Worm (Caenorhabditis elegans) whole organism, early embryonic: ENCODE data around the gene srd-56.

Experiments used
- B0310.2 ChIP-seq: sonication (generic microtip); optimal IDR thresholded peaks from 2 replicates; lab custom pipeline; 2016; ENCODE audit warnings: mild to moderate bottlenecking, missing genetic modification characterization, missing compliant biosample characterization
- F13C5.2 ChIP-seq: sonication (generic microtip); optimal IDR thresholded peaks from 2 replicates; lab custom pipeline; 2017; ENCODE audit warnings: mild to moderate bottlenecking, missing genetic modification characterization, inconsistent platforms, missing compliant biosample characterization
- aly-1 ChIP-seq: sonication (generic microtip); optimal IDR thresholded peaks from 2 replicates; lab custom pipeline; 2016; ENCODE audit warnings: missing genetic modification characterization, missing compliant biosample characterization
- ama-1 ChIP-seq: fragments of 150-350 bp; optimal IDR thresholded peaks from 2 replicates; lab custom pipeline; 2014
- ceh-13 ChIP-seq: fragments of 200-800 bp; sonication (Bioruptor generic); optimal IDR thresholded peaks from 2 replicates; lab custom pipeline; 2018; ENCODE audit warnings: mild to moderate bottlenecking, missing genetic modification characterization, missing compliant biosample characterization
- ceh-36 ChIP-seq: sonication (generic microtip); optimal IDR thresholded peaks from 2 replicates; lab custom pipeline; 2016; ENCODE audit warnings: missing genetic modification characterization, inconsistent platforms, missing compliant biosample characterization
- ets-7 ChIP-seq: sonication (generic microtip); optimal IDR thresholded peaks from 2 replicates; lab custom pipeline; 2016; ENCODE audit warnings: missing genotype, missing genetic modification characterization, missing compliant biosample characterization
- flt-1 ChIP-seq: fragments of 200-800 bp; sonication (Bioruptor generic); IDR thresholded peaks from 2 replicates; pipeline ENCODE4 v1.3.6; 2022; ENCODE audit warnings: missing genetic modification characterization, missing compliant biosample characterization
- hmbx-1 ChIP-seq: sonication (generic microtip); optimal IDR thresholded peaks from 2 replicates; lab custom pipeline; 2016; ENCODE audit warnings: mild to moderate bottlenecking, missing genetic modification characterization, missing compliant biosample characterization
- hmg-4 ChIP-seq: fragments of 200-800 bp; sonication (Bioruptor generic); optimal IDR thresholded peaks from 2 replicates; lab custom pipeline; 2018; ENCODE audit warnings: mild to moderate bottlenecking, missing genetic modification characterization, missing compliant biosample characterization
- hnd-1 ChIP-seq: sonication (generic microtip); optimal IDR thresholded peaks from 2 replicates; lab custom pipeline; 2016; ENCODE audit warnings: missing genetic modification characterization, missing compliant biosample characterization
- pes-1 ChIP-seq: fragments of 200-800 bp; sonication (Bioruptor generic); IDR thresholded peaks from 2 replicates; pipeline ENCODE4 v1.3.6; 2022; ENCODE audit warnings: missing genetic modification reagents, missing genetic modification characterization, missing compliant biosample characterization
- scrt-1 ChIP-seq: fragments of 200-800 bp; sonication (Bioruptor generic); IDR thresholded peaks from 2 replicates; pipeline ENCODE4 v1.3.6; 2022; ENCODE audit warnings: missing genetic modification characterization, missing compliant biosample characterization
- sea-1 ChIP-seq: fragments of 200-800 bp; sonication (Bioruptor generic); conservative IDR thresholded peaks from 2 replicates; pipeline ENCODE4 v1.3.6; 2022; ENCODE audit warnings: missing genetic modification characterization, missing compliant biosample characterization
- tbx-11 ChIP-seq: fragments of 200-800 bp; sonication (Bioruptor generic); IDR thresholded peaks from 2 replicates; pipeline ENCODE4 v1.3.6; 2022; ENCODE audit warnings: missing genetic modification characterization, missing compliant biosample characterization
- tbx-37 ChIP-seq: fragments of 200-800 bp; sonication (Bioruptor generic); conservative IDR thresholded peaks from 2 replicates; pipeline ENCODE4 v1.3.6; 2022; ENCODE audit warnings: missing genetic modification reagents, missing genetic modification characterization, missing compliant biosample characterization
- tra-4 ChIP-seq: sonication (generic microtip); optimal IDR thresholded peaks from 2 replicates; lab custom pipeline; 2017; ENCODE audit warnings: missing genetic modification characterization, missing compliant biosample characterization

srd-56 gene

ce11 chrII:7166768-7167167 lies 36.2 kb downstream of the srd-56 start:
- TF ChIP-seq tra-4 (tag; lab: Kevin White, UChicago) (no peak), aly-1 (no peak), pes-1 (no peak), tbx-37 (no peak), hmbx-1 (tag; lab: Kevin White, UChicago) (no peak), ama-1 (lab: Kevin White, UChicago) (no peak), sea-1 (no peak), hmg-4 (GFP tag; lab: Kevin White, UChicago) (no peak), hnd-1 (tag; lab: Kevin White, UChicago) (no peak), F13C5.2 (tag; lab: Kevin White, UChicago) (no peak), tbx-11 (no peak), ceh-13 (no peak), flt-1 (GFP tag; lab: Robert Waterston, UW) (no peak), scrt-1 (no peak), ets-7 (tag; lab: Kevin White, UChicago) (no peak), ceh-36 (tag; lab: Kevin White, UChicago) (no peak), B0310.2 (tag; lab: Kevin White, UChicago) (no peak)

- TF ChIP-seq ama-1 (lab: Kevin White, UChicago) (no peak), pes-1 (no peak), hnd-1 (tag; lab: Kevin White, UChicago) (no peak), ets-7 (tag; lab: Kevin White, UChicago) (no peak), F13C5.2 (tag; lab: Kevin White, UChicago) (no peak), scrt-1 (no peak), ceh-36 (tag; lab: Kevin White, UChicago) (no peak), B0310.2 (tag; lab: Kevin White, UChicago) (no peak), tbx-37 (no peak), ceh-13 (no peak), hmbx-1 (tag; lab: Kevin White, UChicago) (no peak), sea-1 (no peak), hmg-4 (GFP tag; lab: Kevin White, UChicago) (no peak), tbx-11 (no peak), flt-1 (GFP tag; lab: Robert Waterston, UW) (no peak), aly-1 (no peak), tra-4 (tag; lab: Kevin White, UChicago) (no peak)
Observed at ce11 chrII:7165749-7166148, 37.3 kb downstream of the srd-56 start, which contains the start of gene mfsd-13.2. Gene mfsd-13.2 (minus strand): TSS chrII:7165849.

ce11 chrII:7161512-7161911 lies 41.5 kb downstream of the srd-56 start, which contains the start of gene C27H5.12:
Gene C27H5.12 (minus strand): TSS chrII:7161612.
- TF ChIP-seq F13C5.2 (tag; lab: Kevin White, UChicago), result no peak
- TF ChIP-seq ceh-36 (tag; lab: Kevin White, UChicago), result no peak
- no peak for TF ChIP-seq tbx-11
- TF ChIP-seq B0310.2 (tag; lab: Kevin White, UChicago), result no peak
- no peak for TF ChIP-seq hmbx-1 (tag; lab: Kevin White, UChicago)
- no peak for TF ChIP-seq flt-1 (GFP tag; lab: Robert Waterston, UW)
- no peak for TF ChIP-seq ama-1 (lab: Kevin White, UChicago)
- TF ChIP-seq tra-4 (tag; lab: Kevin White, UChicago), result no peak
- no peak for TF ChIP-seq ceh-13
- TF ChIP-seq ets-7 (tag; lab: Kevin White, UChicago), result no peak
- no peak for TF ChIP-seq tbx-37
- TF ChIP-seq aly-1, result no peak
- no peak for TF ChIP-seq pes-1
- no peak for TF ChIP-seq hmg-4 (GFP tag; lab: Kevin White, UChicago)
- TF ChIP-seq scrt-1, result no peak
- no peak for TF ChIP-seq hnd-1 (tag; lab: Kevin White, UChicago)
- no peak for TF ChIP-seq sea-1

ce11 chrII:7157415-7157814 lies 45.6 kb downstream of the srd-56 start:
- no peak for TF ChIP-seq pes-1
- TF ChIP-seq hmg-4 (GFP tag; lab: Kevin White, UChicago), result no peak
- no peak for TF ChIP-seq F13C5.2 (tag; lab: Kevin White, UChicago)
- TF ChIP-seq ets-7 (tag; lab: Kevin White, UChicago), result no peak
- no peak for TF ChIP-seq B0310.2 (tag; lab: Kevin White, UChicago)
- no peak for TF ChIP-seq ama-1 (lab: Kevin White, UChicago)
- TF ChIP-seq aly-1, result no peak
- no peak for TF ChIP-seq tbx-37
- no peak for TF ChIP-seq tbx-11
- no peak for TF ChIP-seq tra-4 (tag; lab: Kevin White, UChicago)
- TF ChIP-seq scrt-1, result no peak
- no peak for TF ChIP-seq hnd-1 (tag; lab: Kevin White, UChicago)
- TF ChIP-seq ceh-13, result no peak
- TF ChIP-seq sea-1, result no peak
- no peak for TF ChIP-seq ceh-36 (tag; lab: Kevin White, UChicago)
- TF ChIP-seq hmbx-1 (tag; lab: Kevin White, UChicago), result no peak
- TF ChIP-seq flt-1 (GFP tag; lab: Robert Waterston, UW), result no peak

- TF ChIP-seq aly-1, result no peak
- no peak for TF ChIP-seq F13C5.2 (tag; lab: Kevin White, UChicago)
- no peak for TF ChIP-seq ets-7 (tag; lab: Kevin White, UChicago)
- TF ChIP-seq hmg-4 (GFP tag; lab: Kevin White, UChicago), result no peak
- TF ChIP-seq ama-1 (lab: Kevin White, UChicago), result no peak
- TF ChIP-seq hmbx-1 (tag; lab: Kevin White, UChicago), result no peak
- TF ChIP-seq sea-1, result no peak
- TF ChIP-seq tbx-37, result no peak
- no peak for TF ChIP-seq ceh-13
- no peak for TF ChIP-seq ceh-36 (tag; lab: Kevin White, UChicago)
- TF ChIP-seq hnd-1 (tag; lab: Kevin White, UChicago), result no peak
- TF ChIP-seq scrt-1, result no peak
- no peak for TF ChIP-seq tbx-11
- no peak for TF ChIP-seq tra-4 (tag; lab: Kevin White, UChicago)
Observed at ce11 chrII:7155392-7155791, 47.6 kb downstream of the srd-56 start, which contains the start of gene C27H5.2. Gene C27H5.2 (plus strand): TSS chrII:7155581.

ce11 chrII:7154711-7155110 lies 48.3 kb downstream of the srd-56 start:
- TF ChIP-seq hmg-4 (GFP tag; lab: Kevin White, UChicago) (no peak), tbx-11 (no peak), tra-4 (tag; lab: Kevin White, UChicago) (no peak), aly-1 (peak; percentile 38), flt-1 (GFP tag; lab: Robert Waterston, UW) (no peak)
